Fruit fly (Drosophila melanogaster): ENCODE results near the gene Ir8a.

The Ir8a gene

DNA sequence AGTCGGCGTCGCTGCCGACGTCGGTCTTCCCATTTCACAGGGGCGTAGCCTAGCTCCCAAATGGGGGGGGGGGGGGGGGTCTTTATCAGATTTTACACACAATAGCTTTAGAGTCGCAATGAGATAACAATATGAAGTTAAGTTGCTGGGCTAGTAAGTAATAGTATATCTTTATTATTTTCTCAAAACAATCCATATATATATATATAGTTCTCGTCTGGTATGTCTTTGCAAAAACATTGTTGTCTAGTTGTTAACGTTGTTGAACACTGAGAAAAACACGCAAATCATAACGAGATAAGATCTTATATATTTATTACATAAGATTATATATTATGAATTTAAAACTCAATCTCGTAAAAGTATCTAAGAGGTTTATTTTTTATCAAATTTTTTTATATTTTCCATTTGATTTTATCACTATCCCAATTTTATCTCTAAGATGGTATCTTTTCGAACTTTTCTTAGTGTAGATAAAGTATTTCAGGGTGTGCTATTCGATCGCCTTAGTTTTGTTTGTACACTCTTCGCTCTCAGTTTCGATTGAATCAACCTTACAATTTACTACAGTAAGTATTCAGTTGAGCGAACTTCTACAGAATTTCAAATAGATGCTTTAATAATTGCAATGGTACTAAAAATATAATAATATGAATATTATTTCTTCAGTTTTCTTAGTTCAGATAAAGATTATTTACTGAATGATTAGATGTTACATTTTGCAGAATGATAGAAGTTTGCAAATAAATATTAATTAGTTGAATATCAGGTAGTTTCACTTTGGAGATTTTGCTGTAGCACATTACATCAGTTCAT, 34.3 kb downstream of the Ir8a start (continued):
- TF ChIP-seq CG10979 (tag; optimal IDR thresholded peaks at IDR 0.05) (peak; percentile 57), Nf-YA (GFP tag; IDR thresholded peaks at IDR 0.05) (peak; percentile 47; the same call in 1 of the 2 replicates), gt (GFP tag; IDR thresholded peaks at IDR 0.05) (no peak), MESR4 (GFP tag; optimal IDR thresholded peaks at IDR 0.05) (no peak), bcd (GFP tag; optimal IDR thresholded peaks at IDR 0.05) (peak; percentile 84), gce (GFP tag; IDR thresholded peaks at IDR 0.05) (peak; percentile 34; the same call in 1 of the 3 replicates), slp2 (GFP tag; optimal IDR thresholded peaks at IDR 0.05) (no peak), Deaf1 (tag; optimal IDR thresholded peaks at IDR 0.05) (peak; percentile 37), Tbp (GFP tag; optimal IDR thresholded peaks at IDR 0.05) (no peak), exex (tag; optimal IDR thresholded peaks at IDR 0.05) (peak; percentile 53), CG2875 (GFP tag; optimal IDR thresholded peaks at IDR 0.05) (no peak), PHDP (tag; optimal IDR thresholded peaks at IDR 0.05) (peak; percentile 81), CG17568 (GFP tag; optimal IDR thresholded peaks at IDR 0.05) (peak; percentile 36), tio (GFP tag; optimal IDR thresholded peaks at IDR 0.05) (no peak), bbx (GFP tag; IDR thresholded peaks at IDR 0.05; ENCODE audit: partially characterized antibody) (no peak), Trl (optimal IDR thresholded peaks at IDR 0.05) (peak in 1 of 2 experiments; percentile 9), Trl (GFP tag; optimal IDR thresholded peaks at IDR 0.05) (no peak), Eip74EF (GFP tag; optimal IDR thresholded peaks at IDR 0.05) (peak in 1 of 2 experiments; percentile 31), crol (GFP tag; IDR thresholded peaks at IDR 0.05) (peak; percentile 81), dm (GFP tag; optimal IDR thresholded peaks at IDR 0.05) (no peak), CG2120 (GFP tag; optimal IDR thresholded peaks at IDR 0.05) (peak; percentile 87), Camta (GFP tag; optimal IDR thresholded peaks at IDR 0.05) (no peak), sob (GFP tag; IDR thresholded peaks at IDR 0.05) (peak; percentile 84), sna (GFP tag; IDR thresholded peaks at IDR 0.05; ENCODE audit: partially characterized antibody) (no peak), HLH54F (GFP tag; optimal IDR thresholded peaks at IDR 0.05) (peak; percentile 21), Atf3 (GFP tag; optimal IDR thresholded peaks at IDR 0.05) (no peak), stc (GFP tag; IDR thresholded peaks at IDR 0.05) (peak; percentile 69), NK7.1 (GFP tag; optimal IDR thresholded peaks at IDR 0.05) (no peak), pros (GFP tag; optimal IDR thresholded peaks at IDR 0.05) (no peak), ara (GFP tag; IDR thresholded peaks at IDR 0.05) (no peak), CG6272 (GFP tag; IDR thresholded peaks at IDR 0.05) (peak; percentile 72; the same call in 1 of the 2 replicates), Lim3 (GFP tag; IDR thresholded peaks at IDR 0.05) (no peak), CG7963 (GFP tag; IDR thresholded peaks at IDR 0.05; ENCODE audit: partially characterized antibody) (no peak), scrt (GFP tag; optimal IDR thresholded peaks at IDR 0.05) (peak; percentile 66), Gug (GFP tag; IDR thresholded peaks at IDR 0.05) (peak; percentile 94), wek (GFP tag; optimal IDR thresholded peaks at IDR 0.05) (no peak), CG4328 (GFP tag; optimal IDR thresholded peaks at IDR 0.05) (peak; percentile 43), CG16815 (GFP tag; optimal IDR thresholded peaks at IDR 0.05) (peak; percentile 68), CG2202 (tag; optimal IDR thresholded peaks at IDR 0.05) (no peak), CG5245 (GFP tag; optimal IDR thresholded peaks at IDR 0.05) (no peak), dpn (GFP tag; optimal IDR thresholded peaks at IDR 0.05) (peak in 1 of 2 experiments; percentile 40), Dip3 (GFP tag; optimal IDR thresholded peaks at IDR 0.05) (peak; percentile 57), mam (GFP tag; optimal IDR thresholded peaks at IDR 0.05) (peak; percentile 41), chm (GFP tag; IDR thresholded peaks at IDR 0.05) (peak; percentile 58; the same call in 1 of the 2 replicates), C15 (GFP tag; IDR thresholded peaks at IDR 0.05) (peak; percentile 70), CG4730 (GFP tag; IDR thresholded peaks at IDR 0.05) (peak; percentile 78), CG1529 (GFP tag; optimal IDR thresholded peaks at IDR 0.05) (no peak), NC2β (GFP tag; optimal IDR thresholded peaks at IDR 0.05) (no peak), CG8924 (tag; optimal IDR thresholded peaks at IDR 0.05) (peak; percentile 84), CG14965 (GFP tag; optimal IDR thresholded peaks at IDR 0.05; ENCODE audit: borderline replicate concordance) (no peak)
